Worm (Caenorhabditis elegans): Measurements from ENCODE around the gene Y75B8A.33.

Gene Y75B8A.33

DNA sequence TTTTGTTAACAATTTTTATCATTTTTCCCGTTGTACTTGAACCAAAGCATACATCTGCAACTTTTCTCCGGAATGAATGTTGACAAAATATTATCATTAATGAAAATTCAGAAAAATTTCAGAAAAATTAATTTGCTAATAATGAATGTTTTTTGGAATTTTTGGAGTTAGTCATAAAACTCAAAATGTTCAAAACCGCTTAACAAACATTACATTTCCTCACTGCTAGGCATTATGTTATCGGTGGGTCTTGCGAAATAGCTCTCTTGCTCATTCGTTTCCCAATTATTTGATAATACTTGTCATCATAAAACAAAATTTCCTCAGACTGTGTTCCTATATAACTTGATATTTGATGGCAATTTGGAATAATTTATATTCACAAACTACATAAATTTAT lies 54.3 kb downstream of the Y75B8A.33 start, which contains the start of gene Y75B8A.39:
Gene Y75B8A.39, plus strand, starts transcription at position 301 of the 400 bp plus-strand sequence.
- TF ChIP-seq egl-27 (tag; optimal IDR thresholded peaks at IDR 0.05) (no peak), sma-9 (GFP tag; optimal IDR thresholded peaks at IDR 0.05) (no peak), sma-9 (tag; optimal IDR thresholded peaks at IDR 0.05) (no peak), alr-1 (tag; optimal IDR thresholded peaks at IDR 0.05) (no peak), aly-2 (tag; optimal IDR thresholded peaks at IDR 0.05) (no peak), unc-62 (GFP tag; optimal IDR thresholded peaks at IDR 0.05) (no peak), sem-4 (tag; optimal IDR thresholded peaks at IDR 0.05) (no peak), ZK546.5 (tag; optimal IDR thresholded peaks at IDR 0.05) (no peak), ztf-4 (tag; optimal IDR thresholded peaks at IDR 0.05) (no peak)

Measured in whole organism, L2 larva.